Fruit fly (Drosophila melanogaster): ENCODE measurements around the gene Mrp4.

dm6 chr3R:11619709-11620409, 50.8 kb downstream of the Mrp4 start, which contains the start of the genes Jupiter and CG14710:
- no peak for TF ChIP-seq Pif1A (GFP tag; optimal IDR thresholded peaks at IDR 0.05)
- TF ChIP-seq CG8301 (tag; optimal IDR thresholded peaks at IDR 0.05), result no peak
- TF ChIP-seq rn (GFP tag; IDR thresholded peaks at IDR 0.05), result peak; percentile 44; the same call in 1 of the 2 replicates
- peak; percentile 51; the same call in 2 of the 3 replicates for TF ChIP-seq fd96Ca (GFP tag; IDR thresholded peaks at IDR 0.05)
- peak; percentile 42 for TF ChIP-seq EcR (GFP tag; optimal IDR thresholded peaks at IDR 0.05)
